Fruit fly (Drosophila melanogaster) whole organism, embryonic: ENCODE data around the gene Naa20A.

ENCODE experiments used
- Atf6 ChIP-seq: fragments of 200-800 bp; sonication (Bioruptor generic); IDR thresholded peaks from 2 replicates; pipeline ENCODE4 v1.3.6; 2022; ENCODE audit warnings: missing biosample characterization, missing genetic modification characterization
- Bgb ChIP-seq: fragments of 200-800 bp; sonication (Bioruptor generic); IDR thresholded peaks from 2 replicates; pipeline ENCODE4 v1.3.6; 2022; ENCODE audit warnings: missing biosample characterization, missing genetic modification characterization; ENCODE audit not compliant: partially characterized antibody
- CG10979 ChIP-seq: fragments of 200-800 bp; sonication (Bioruptor generic); optimal IDR thresholded peaks from 2 replicates; lab custom pipeline; 2018; ENCODE audit warnings: missing biosample characterization, mild to moderate bottlenecking, missing genetic modification characterization, moderate library complexity
- CG11247 ChIP-seq: fragments of 200-800 bp; sonication (Bioruptor generic); IDR thresholded peaks from 2 replicates; pipeline ENCODE4 v1.3.6; 2022; ENCODE audit warnings: missing biosample characterization, missing genetic modification characterization
- CG11456 ChIP-seq: fragments of 200-800 bp; sonication (Bioruptor generic); IDR thresholded peaks from 3 replicates; pipeline ENCODE4 v1.3.6; 2022; ENCODE audit warnings: missing biosample characterization, missing genetic modification characterization
- CG14014 ChIP-seq: fragments of 200-800 bp; sonication (Bioruptor generic); IDR thresholded peaks from 2 replicates; pipeline ENCODE4 v1.3.6; 2022; ENCODE audit warnings: missing biosample characterization, missing genetic modification characterization
- CG1602 ChIP-seq: fragments of 200-800 bp; sonication (Bioruptor generic); optimal IDR thresholded peaks from 3 replicates; lab custom pipeline; 2016; ENCODE audit warnings: missing biosample characterization, missing genetic modification characterization
- CG16863 ChIP-seq: fragments of 200-800 bp; sonication (Bioruptor generic); optimal IDR thresholded peaks from 3 replicates; lab custom pipeline; 2016; ENCODE audit warnings: missing biosample characterization, missing genetic modification characterization
- CG17385 ChIP-seq: fragments of 200-800 bp; sonication (Bioruptor generic); optimal IDR thresholded peaks from 3 replicates; lab custom pipeline; 2018; ENCODE audit warnings: missing biosample characterization, mild to moderate bottlenecking, missing genetic modification characterization
- CG17829 ChIP-seq: fragments of 200-800 bp; optimal IDR thresholded peaks from 2 replicates; lab custom pipeline; 2019; ENCODE audit warnings: missing biosample characterization, mild to moderate bottlenecking, missing genetic modification characterization, moderate library complexity
- CG1832 ChIP-seq: fragments of 200-800 bp; sonication (Bioruptor generic); optimal IDR thresholded peaks from 2 replicates; lab custom pipeline; 2017; ENCODE audit warnings: missing biosample characterization, mild to moderate bottlenecking, missing genetic modification characterization, inconsistent platforms
- CG18619 ChIP-seq: fragments of 200-800 bp; sonication (Bioruptor generic); optimal IDR thresholded peaks from 3 replicates; lab custom pipeline; 2017; ENCODE audit warnings: missing biosample characterization, mild to moderate bottlenecking, missing genetic modification characterization
- CG2712 ChIP-seq: fragments of 200-800 bp; optimal IDR thresholded peaks from 3 replicates; lab custom pipeline; 2019; ENCODE audit warnings: missing biosample characterization, mild to moderate bottlenecking, missing genetic modification characterization, moderate library complexity
- CG3847 ChIP-seq: fragments of 200-800 bp; sonication (Bioruptor generic); IDR thresholded peaks from 2 replicates; pipeline ENCODE4 v1.3.6; 2022; ENCODE audit warnings: missing biosample characterization, missing genetic modification characterization
- CG4424 ChIP-seq: fragments of 200-800 bp; sonication (Bioruptor generic); optimal IDR thresholded peaks from 3 replicates; lab custom pipeline; 2016; ENCODE audit warnings: missing biosample characterization, missing genetic modification characterization
- CG6254 ChIP-seq: fragments of 200-800 bp; sonication (Bioruptor generic); optimal IDR thresholded peaks from 3 replicates; lab custom pipeline; 2017; ENCODE audit warnings: mild to moderate bottlenecking, missing biosample characterization, missing genetic modification reagents, missing genetic modification characterization
- CG7357 ChIP-seq: fragments of 200-800 bp; sonication (Bioruptor generic); IDR thresholded peaks from 3 replicates; pipeline ENCODE4 v1.3.6; 2022; ENCODE audit warnings: missing biosample characterization, missing genetic modification characterization
- CG7839 ChIP-seq: fragments of 200-800 bp; sonication (Bioruptor generic); optimal IDR thresholded peaks from 3 replicates; lab custom pipeline; 2018; ENCODE audit warnings: missing biosample characterization, mild to moderate bottlenecking, missing genetic modification characterization, moderate library complexity
- CG8359 ChIP-seq: fragments of 200-800 bp; sonication (Bioruptor generic); optimal IDR thresholded peaks from 2 replicates; lab custom pipeline; 2017; ENCODE audit warnings: missing biosample characterization, mild to moderate bottlenecking, missing genetic modification characterization, borderline replicate concordance
- CG8388 ChIP-seq: fragments of 200-800 bp; sonication (Bioruptor generic); optimal IDR thresholded peaks from 2 replicates; lab custom pipeline; 2019; ENCODE audit warnings: missing biosample characterization, mild to moderate bottlenecking, missing genetic modification characterization, moderate library complexity
- CoRest ChIP-seq: fragments of 200-800 bp; sonication (Bioruptor generic); optimal IDR thresholded peaks from 3 replicates; lab custom pipeline; 2018; ENCODE audit warnings: missing biosample characterization, mild to moderate bottlenecking, missing genetic modification characterization, moderate library complexity
- D ChIP-seq, 2 experiments: fragments of 200-800 bp in 1 of 2; fragments of >200 bp in 1 of 2; sonication (Bioruptor generic) in 1 of 2; optimal IDR thresholded peaks; 2 replicates in 1 of 2; 3 replicates in 1 of 2; lab custom pipeline; 2017; ENCODE audit warnings: mild to moderate bottlenecking in 1 of 2, missing biosample characterization in 1 of 2, missing genetic modification characterization in 1 of 2, missing genetic modification reagents in 1 of 2
- Dip3 ChIP-seq: fragments of 200-800 bp; sonication (Bioruptor generic); optimal IDR thresholded peaks from 3 replicates; lab custom pipeline; 2016; ENCODE audit warnings: missing biosample characterization, missing genetic modification characterization
- Fer1 ChIP-seq: fragments of 200-800 bp; sonication (Bioruptor generic); optimal IDR thresholded peaks from 2 replicates; lab custom pipeline; 2017; ENCODE audit warnings: missing biosample characterization, mild to moderate bottlenecking, missing genetic modification characterization
- Fer3 ChIP-seq: fragments of 200-800 bp; sonication (Bioruptor generic); optimal IDR thresholded peaks from 2 replicates; lab custom pipeline; 2018; ENCODE audit warnings: missing biosample characterization, mild to moderate bottlenecking, missing genetic modification characterization, moderate library complexity
- Jarid2 ChIP-seq: fragments of 200-800 bp; sonication (Bioruptor generic); optimal IDR thresholded peaks from 3 replicates; lab custom pipeline; 2017; ENCODE audit warnings: mild to moderate bottlenecking, missing biosample characterization, missing genetic modification reagents, missing genetic modification characterization
- MBD-R2 ChIP-seq: fragments of 200-800 bp; sonication (Bioruptor generic); IDR thresholded peaks from 2 replicates; pipeline ENCODE4 v1.3.6; 2022; ENCODE audit warnings: missing biosample characterization, missing genetic modification characterization
- Max ChIP-seq: fragments of 200-800 bp; sonication (Bioruptor generic); optimal IDR thresholded peaks from 2 replicates; lab custom pipeline; 2016; ENCODE audit warnings: missing biosample characterization, mild to moderate bottlenecking, missing genetic modification characterization
- Nf-YB ChIP-seq: fragments of 200-800 bp; sonication (Bioruptor generic); optimal IDR thresholded peaks from 3 replicates; lab custom pipeline; 2019; ENCODE audit warnings: missing biosample characterization, mild to moderate bottlenecking, missing genetic modification characterization, moderate library complexity
- Sin3A ChIP-seq: fragments of >200 bp; optimal IDR thresholded peaks from 2 replicates; lab custom pipeline; 2018
- Tbp ChIP-seq: fragments of >200 bp; optimal IDR thresholded peaks from 2 replicates; lab custom pipeline; 2018; ENCODE audit warnings: missing biosample characterization, missing genetic modification characterization
- br ChIP-seq: fragments of >200 bp; optimal IDR thresholded peaks from 2 replicates; lab custom pipeline; 2017
- cato ChIP-seq: fragments of 200-800 bp; sonication (Bioruptor generic); optimal IDR thresholded peaks from 2 replicates; lab custom pipeline; 2016; ENCODE audit warnings: missing biosample characterization, missing genetic modification characterization, borderline replicate concordance
- chm ChIP-seq: fragments of 200-800 bp; sonication (Bioruptor generic); IDR thresholded peaks from 2 replicates; pipeline ENCODE4 v1.3.6; 2022; ENCODE audit warnings: missing biosample characterization, missing genetic modification characterization
- ci ChIP-seq: fragments of 200-800 bp; sonication (Bioruptor generic); IDR thresholded peaks from 3 replicates; pipeline ENCODE4 v1.3.6; 2022; ENCODE audit warnings: missing biosample characterization, missing genetic modification characterization
- gcm2 ChIP-seq: fragments of 200-800 bp; sonication (Bioruptor generic); optimal IDR thresholded peaks from 2 replicates; lab custom pipeline; 2016; ENCODE audit warnings: missing biosample characterization, missing genetic modification characterization
- hb ChIP-seq: fragments of 200-800 bp; sonication (Bioruptor generic); IDR thresholded peaks from 3 replicates; pipeline ENCODE4 v1.3.6; 2022; ENCODE audit warnings: missing biosample characterization, missing genetic modification characterization; ENCODE audit not compliant: partially characterized antibody
- ind ChIP-seq: fragments of 200-800 bp; sonication (Bioruptor generic); optimal IDR thresholded peaks from 3 replicates; lab custom pipeline; 2016; ENCODE audit warnings: missing biosample characterization, missing genetic modification characterization
- knrl ChIP-seq: fragments of 200-800 bp; sonication (Bioruptor generic); IDR thresholded peaks from 3 replicates; pipeline ENCODE4 v1.3.6; 2022; ENCODE audit warnings: missing biosample characterization, missing genetic modification characterization; ENCODE audit not compliant: partially characterized antibody
- oc ChIP-seq: fragments of 200-800 bp; sonication (Bioruptor generic); optimal IDR thresholded peaks from 2 replicates; lab custom pipeline; 2018; ENCODE audit warnings: missing biosample characterization, mild to moderate bottlenecking, missing genetic modification characterization, moderate library complexity
- peb ChIP-seq: fragments of 200-800 bp; sonication (Bioruptor generic); IDR thresholded peaks from 2 replicates; pipeline ENCODE4 v1.3.6; 2022; ENCODE audit warnings: missing biosample characterization, missing genetic modification characterization
- pfk ChIP-seq: fragments of 200-800 bp; sonication (Bioruptor generic); optimal IDR thresholded peaks from 2 replicates; lab custom pipeline; 2018; ENCODE audit warnings: missing biosample characterization, mild to moderate bottlenecking, missing genetic modification characterization, moderate library complexity
- phol ChIP-seq: fragments of 200-800 bp; sonication (Bioruptor generic); optimal IDR thresholded peaks from 3 replicates; lab custom pipeline; 2018; ENCODE audit warnings: missing biosample characterization, mild to moderate bottlenecking, missing genetic modification characterization, moderate library complexity
- run ChIP-seq: fragments of 200-800 bp; sonication (Bioruptor generic); optimal IDR thresholded peaks from 3 replicates; lab custom pipeline; 2018; ENCODE audit warnings: missing biosample characterization, mild to moderate bottlenecking, missing genetic modification characterization
- sens-2 ChIP-seq: fragments of 200-800 bp; sonication (Bioruptor generic); IDR thresholded peaks from 2 replicates; pipeline ENCODE4 v1.3.6; 2022; ENCODE audit warnings: missing biosample characterization, missing genetic modification characterization
- sim ChIP-seq: fragments of 200-800 bp; sonication (Bioruptor generic); IDR thresholded peaks from 2 replicates; pipeline ENCODE4 v1.3.6; 2022; ENCODE audit warnings: missing biosample characterization, missing genetic modification characterization
- sqz ChIP-seq: fragments of 200-800 bp; sonication (Bioruptor generic); optimal IDR thresholded peaks from 3 replicates; lab custom pipeline; 2018; ENCODE audit warnings: missing biosample characterization, mild to moderate bottlenecking, missing genetic modification characterization
- stc ChIP-seq: fragments of 200-800 bp; sonication (Bioruptor generic); IDR thresholded peaks from 2 replicates; pipeline ENCODE4 v1.3.6; 2022; ENCODE audit warnings: missing biosample characterization, missing genetic modification characterization
- tgo ChIP-seq: fragments of 200-800 bp; sonication (Bioruptor generic); IDR thresholded peaks from 3 replicates; pipeline ENCODE4 v1.3.6; 2022; ENCODE audit warnings: missing biosample characterization, missing genetic modification characterization
- tna ChIP-seq: fragments of 200-800 bp; sonication (Bioruptor generic); IDR thresholded peaks from 2 replicates; pipeline ENCODE4 v1.3.6; 2022; ENCODE audit warnings: missing biosample characterization, missing genetic modification characterization; ENCODE audit not compliant: partially characterized antibody
- tx ChIP-seq: fragments of 200-800 bp; sonication (Bioruptor generic); optimal IDR thresholded peaks from 2 replicates; lab custom pipeline; 2016; ENCODE audit warnings: missing biosample characterization, missing genetic modification characterization

Naa20A gene

DNA sequence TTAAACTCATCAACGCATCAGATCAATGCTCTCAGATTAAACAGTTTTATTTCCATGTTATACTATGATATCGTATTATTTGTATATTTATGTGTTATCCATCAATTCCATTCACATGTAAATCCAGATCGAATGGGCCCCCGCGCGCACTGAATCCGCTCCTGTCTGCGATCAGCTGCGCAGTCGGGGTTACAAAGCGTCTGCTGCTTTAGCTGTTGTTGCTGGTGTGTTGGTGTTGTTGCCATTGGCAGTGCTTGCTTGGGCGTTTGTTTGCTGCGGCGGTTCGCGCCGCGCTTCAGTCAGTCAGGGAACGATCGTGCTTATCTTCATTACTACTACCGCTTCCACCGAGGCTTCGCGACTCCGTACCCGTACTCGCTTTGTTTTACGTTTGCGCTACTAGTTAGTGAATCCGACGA is 44.1 kb upstream of the Naa20A start, which contains the start of gene Zw (continued):
- TF ChIP-seq CG8359: no peak
- TF ChIP-seq CG14014 (GFP tag; lab: Robert Waterston, UW): peak; percentile 35; the same call in 1 of the 2 replicates
- TF ChIP-seq CG1832 (GFP tag; lab: Kevin White, UChicago): no peak
- TF ChIP-seq br: no peak
- TF ChIP-seq CG6254 (GFP tag; lab: Kevin White, UChicago): no peak
- TF ChIP-seq Tbp: no peak
- TF ChIP-seq CG3847 (GFP tag; lab: Robert Waterston, UW): peak; percentile 55
- TF ChIP-seq CG7839 (tag; lab: Kevin White, UChicago): peak; percentile 66
- TF ChIP-seq CG10979 (tag; lab: Kevin White, UChicago): peak; percentile 35
- peak; percentile 52 for TF ChIP-seq CG2712 (tag; lab: Kevin White, UChicago)
- peak; percentile 78 for TF ChIP-seq ci (GFP tag; lab: Robert Waterston, UW)
- TF ChIP-seq hb (GFP tag; lab: Robert Waterston, UW): no peak
- TF ChIP-seq CG17385 (GFP tag; lab: Kevin White, UChicago): no peak
- TF ChIP-seq Atf6: no peak
- TF ChIP-seq chm: no peak
- peak; percentile 43 for TF ChIP-seq CoRest (tag; lab: Kevin White, UChicago)
- TF ChIP-seq Nf-YB: no peak
- TF ChIP-seq tgo: peak; percentile 67
- no peak for TF ChIP-seq Max
- TF ChIP-seq CG8388: no peak
- no peak for TF ChIP-seq Fer1 (GFP tag; lab: Kevin White, UChicago)
- no peak for TF ChIP-seq tx (GFP tag; lab: Kevin White, UChicago)
- peak; percentile 38; the same call in 1 of the 2 replicates for TF ChIP-seq MBD-R2 (GFP tag; lab: Robert Waterston, UW)
- peak; percentile 5 for TF ChIP-seq sqz (GFP tag; lab: Kevin White, UChicago)
- peak; percentile 16 for TF ChIP-seq CG18619 (GFP tag; lab: Kevin White, UChicago)
- TF ChIP-seq ind (GFP tag; lab: Kevin White, UChicago): peak; percentile 64
- TF ChIP-seq cato (GFP tag; lab: Kevin White, UChicago): no peak
- TF ChIP-seq CG11247 (GFP tag; lab: Robert Waterston, UW): peak; percentile 52
- no peak for TF ChIP-seq stc
- peak; percentile 18 for TF ChIP-seq CG17829 (tag; lab: Kevin White, UChicago)
- TF ChIP-seq sim (GFP tag; lab: Robert Waterston, UW): no peak
- peak; percentile 46; the same call in 2 of the 3 replicates for TF ChIP-seq knrl (GFP tag; lab: Robert Waterston, UW)
- TF ChIP-seq CG1602 (GFP tag; lab: Kevin White, UChicago): peak; percentile 25
- TF ChIP-seq Dip3: peak; percentile 56
- TF ChIP-seq CG11456: peak; percentile 81
- TF ChIP-seq run: no peak
- peak; percentile 48 for TF ChIP-seq Fer3
- no peak for TF ChIP-seq Sin3A (lab: Kevin White, UChicago)
- peak; percentile 52 for TF ChIP-seq CG4424 (GFP tag; lab: Kevin White, UChicago)
- TF ChIP-seq phol (tag; lab: Kevin White, UChicago): peak; percentile 34
- peak; percentile 47 for TF ChIP-seq CG16863 (GFP tag; lab: Kevin White, UChicago)
- TF ChIP-seq gcm2 (GFP tag; lab: Kevin White, UChicago): no peak
- TF ChIP-seq Bgb (GFP tag; lab: Robert Waterston, UW): peak; percentile 57
- no peak for TF ChIP-seq peb (GFP tag; lab: Robert Waterston, UW)
- TF ChIP-seq pfk (GFP tag; lab: Kevin White, UChicago): no peak
- TF ChIP-seq Jarid2 (GFP tag; lab: Kevin White, UChicago): no peak
- TF ChIP-seq sens-2 (GFP tag; lab: Robert Waterston, UW): no peak
- TF ChIP-seq CG7357 (GFP tag; lab: Robert Waterston, UW): peak; percentile 46; the same call in 1 of the 3 replicates
- no peak for TF ChIP-seq D (optimal IDR thresholded peaks at IDR 0.05; lab: Kevin White, UChicago)
- TF ChIP-seq D (GFP tag; optimal IDR thresholded peaks at IDR 0.05; lab: Kevin White, UChicago): no peak
- TF ChIP-seq tna (GFP tag; lab: Robert Waterston, UW): no peak
- no peak for TF ChIP-seq oc (tag; lab: Kevin White, UChicago)
